Worm (Caenorhabditis elegans): ENCODE results near the gene ZC239.17.

DNA sequence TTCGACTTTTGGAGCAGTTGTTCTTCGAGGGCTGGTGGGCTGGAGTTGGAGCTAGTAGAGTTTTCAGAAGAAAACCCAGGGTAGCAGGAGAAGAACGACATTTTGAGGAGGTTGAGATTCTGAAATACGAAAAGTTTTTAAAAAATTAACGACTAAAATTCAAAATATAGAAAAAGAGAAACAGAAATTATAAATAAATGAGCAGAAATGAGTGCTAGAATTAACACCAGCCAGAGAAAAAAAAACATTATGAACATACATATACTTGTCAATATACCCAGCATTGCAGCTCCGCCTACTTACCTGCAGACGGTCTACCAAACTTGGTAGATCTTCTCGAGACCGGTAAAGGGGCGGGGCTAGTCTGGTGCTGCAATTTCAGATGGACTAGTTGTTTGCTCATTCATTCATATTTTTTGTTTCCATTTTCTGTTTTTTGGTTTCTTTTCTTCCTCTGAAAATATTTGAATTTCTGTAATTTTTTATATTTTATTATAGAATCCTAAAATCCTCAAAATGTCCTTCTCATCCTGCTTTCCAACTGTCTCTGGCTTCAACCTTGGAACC lies 19.2 kb downstream of the ZC239.17 start, which contains the start of the genes ZC239.20 and ZC239.21:
- TF ChIP-seq flt-1 (GFP tag; IDR thresholded peaks at IDR 0.05) (no peak), T22C8.4 (GFP tag; IDR thresholded peaks at IDR 0.05) (no peak), tab-1 (GFP tag; IDR thresholded peaks at IDR 0.05) (no peak), klf-2 (GFP tag; conservative IDR thresholded peaks at IDR 0.05) (no peak), cog-1 (tag; optimal IDR thresholded peaks at IDR 0.05) (no peak), ztf-29 (GFP tag; IDR thresholded peaks at IDR 0.05) (no peak), ref-1 (GFP tag; conservative IDR thresholded peaks at IDR 0.05) (no peak)
